Worm (Caenorhabditis elegans) whole organism, late embryonic: ENCODE results near the gene F42A9.17.

Experiments used
- ahr-1 ChIP-seq: sonication (generic microtip); optimal IDR thresholded peaks from 2 replicates; lab custom pipeline; 2016; ENCODE audit warnings: missing genetic modification characterization, missing compliant biosample characterization
- ama-1 ChIP-seq: fragments of 150-350 bp; optimal IDR thresholded peaks from 2 replicates; lab custom pipeline; 2014
- ceh-9 ChIP-seq: sonication (generic microtip); optimal IDR thresholded peaks from 2 replicates; lab custom pipeline; 2016; ENCODE audit warnings: mild to moderate bottlenecking, missing genetic modification characterization, inconsistent platforms, missing compliant biosample characterization
- dmd-4 ChIP-seq: sonication (generic microtip); optimal IDR thresholded peaks from 2 replicates; lab custom pipeline; 2016; ENCODE audit warnings: borderline replicate concordance, missing genetic modification characterization, missing compliant biosample characterization
- ets-4 ChIP-seq: sonication (generic microtip); optimal IDR thresholded peaks from 2 replicates; lab custom pipeline; 2016; ENCODE audit warnings: missing genetic modification characterization, missing compliant biosample characterization
- hlh-30 ChIP-seq: sonication (generic microtip); optimal IDR thresholded peaks from 2 replicates; lab custom pipeline; 2017; ENCODE audit warnings: antibody characterized with exemption, missing genetic modification characterization, missing compliant biosample characterization; ENCODE audit not compliant: insufficient read depth
- hlh-6 ChIP-seq: sonication (generic microtip); optimal IDR thresholded peaks from 2 replicates; lab custom pipeline; 2016; ENCODE audit warnings: missing genotype, missing genetic modification characterization, missing compliant biosample characterization
- sox-4 ChIP-seq: sonication (generic microtip); optimal IDR thresholded peaks from 2 replicates; lab custom pipeline; 2017; ENCODE audit warnings: mild to moderate bottlenecking, missing genetic modification characterization, inconsistent platforms, missing compliant biosample characterization

DNA sequence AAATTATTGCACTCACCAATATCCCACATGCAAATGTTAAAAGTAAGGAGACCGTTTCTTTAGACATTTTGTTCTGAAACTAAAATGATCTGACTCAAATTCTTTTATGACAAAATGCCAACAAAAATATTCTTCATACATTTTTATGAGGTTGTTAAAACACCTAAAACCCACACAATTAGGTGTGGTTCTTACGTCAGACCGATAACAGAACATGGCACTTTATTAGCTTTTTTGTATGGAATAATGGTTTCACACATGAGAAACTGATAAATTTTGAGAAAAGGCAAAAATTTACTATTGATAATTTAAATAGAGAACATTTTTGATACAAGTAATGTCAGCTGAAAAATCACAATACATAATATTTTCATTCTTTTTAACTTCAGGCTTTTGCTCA is 41.9 kb upstream of the F42A9.17 start, which contains the start of gene C49C8.5:
- TF ChIP-seq ceh-9 (no peak), ets-4 (tag; lab: Kevin White, UChicago) (no peak), sox-4 (tag; lab: Kevin White, UChicago) (no peak), ahr-1 (no peak), ama-1 (lab: Kevin White, UChicago) (no peak), hlh-6 (tag; lab: Kevin White, UChicago) (no peak), dmd-4 (tag; lab: Kevin White, UChicago) (no peak), hlh-30 (tag; lab: Kevin White, UChicago) (no peak)
